Worm (Caenorhabditis elegans) whole organism, L3 larva: Measurements from ENCODE around the gene C12D5.4.

Source experiments
- R02D3.7 ChIP-seq: fragments of 150-350 bp; optimal IDR thresholded peaks from 2 replicates; lab custom pipeline; 2014; ENCODE audit warnings: missing biosample characterization, missing genetic modification characterization
- ceh-16 ChIP-seq: sonication (generic microtip); optimal IDR thresholded peaks from 2 replicates; lab custom pipeline; 2017; ENCODE audit warnings: missing biosample characterization, missing genetic modification characterization
- ceh-9 ChIP-seq: sonication (generic microtip); optimal IDR thresholded peaks from 2 replicates; lab custom pipeline; 2018; ENCODE audit warnings: missing biosample characterization, missing genetic modification characterization
- daf-12 ChIP-seq: fragments of 150-350 bp; optimal IDR thresholded peaks from 2 replicates; lab custom pipeline; 2014; ENCODE audit warnings: missing biosample characterization, missing genetic modification reagents, missing genetic modification characterization
- elt-2 ChIP-seq: sonication (generic microtip); optimal IDR thresholded peaks from 2 replicates; lab custom pipeline; 2016; ENCODE audit warnings: missing genetic modification reagents, mild to moderate bottlenecking, missing genetic modification characterization, missing compliant biosample characterization
- fos-1 ChIP-seq: fragments of 150-350 bp; optimal IDR thresholded peaks from 2 replicates; lab custom pipeline; 2014; ENCODE audit warnings: missing biosample characterization, missing genetic modification characterization
- lsy-12 ChIP-seq: sonication (generic microtip); optimal IDR thresholded peaks from 2 replicates; lab custom pipeline; 2016; ENCODE audit warnings: mild to moderate bottlenecking, missing genetic modification characterization, missing compliant biosample characterization
- mml-1 ChIP-seq: fragments of 150-350 bp; sonication (generic microtip); optimal IDR thresholded peaks from 3 replicates; lab custom pipeline; 2014; ENCODE audit warnings: missing biosample characterization, missing genetic modification characterization
- nhr-25 ChIP-seq: sonication (generic microtip); optimal IDR thresholded peaks from 2 replicates; lab custom pipeline; 2017; ENCODE audit warnings: missing biosample characterization, missing genetic modification characterization
- nhr-67 ChIP-seq: fragments of 150-350 bp; optimal IDR thresholded peaks from 2 replicates; lab custom pipeline; 2014; ENCODE audit warnings: missing biosample characterization, missing genetic modification characterization

Gene C12D5.4

ce11 chrV:7721945-7722344 is 49.6 kb downstream of the C12D5.4 start, which contains the start of gene ZK105.14:
Gene ZK105.14 (minus strand): TSS chrV:7722045.
- TF ChIP-seq ceh-16 (tag; lab: Kevin White, UChicago) (no peak), nhr-25 (no peak), elt-2 (no peak), R02D3.7 (tag; lab: Kevin White, UChicago) (no peak), fos-1 (tag; lab: Kevin White, UChicago) (no peak), lsy-12 (tag; lab: Kevin White, UChicago) (no peak), mml-1 (no peak), daf-12 (tag; lab: Kevin White, UChicago) (no peak), ceh-9 (no peak), nhr-67 (tag; lab: Kevin White, UChicago) (no peak)
